Worm (Caenorhabditis elegans): Measurements from ENCODE around the gene M57.1.

The M57.1 gene

ce11 chrIV:3532167-3532566 is at the start of gene M57.1:
Gene M57.1 (plus strand): TSS chrIV:3532467.
- no peak for TF ChIP-seq ceh-27 (GFP tag; optimal IDR thresholded peaks at IDR 0.05)
- TF ChIP-seq B0336.3 (GFP tag; IDR thresholded peaks at IDR 0.05) = no peak
- TF ChIP-seq lsy-27 (tag; optimal IDR thresholded peaks at IDR 0.05; ENCODE audit: borderline replicate concordance, insufficient read depth) = no peak
- no peak for TF ChIP-seq pha-4 (tag; optimal IDR thresholded peaks at IDR 0.05)
- no peak for TF ChIP-seq nhr-80 (tag; optimal IDR thresholded peaks at IDR 0.05)
- no peak for TF ChIP-seq sptf-2 (GFP tag; optimal IDR thresholded peaks at IDR 0.05)
- TF ChIP-seq F39B2.1 (GFP tag; IDR thresholded peaks at IDR 0.05) = no peak
- no peak for TF ChIP-seq snpc-4 (GFP tag; optimal IDR thresholded peaks at IDR 0.05)
- no peak for TF ChIP-seq snpc-4 (tag; optimal IDR thresholded peaks at IDR 0.05)

- TF ChIP-seq nhr-27 (tag; optimal IDR thresholded peaks at IDR 0.05) = no peak
- TF ChIP-seq hlh-12 (tag; optimal IDR thresholded peaks at IDR 0.05) = no peak
- no peak for TF ChIP-seq bed-2 (GFP tag; IDR thresholded peaks at IDR 0.05)
- no peak for TF ChIP-seq cebp-1 (GFP tag; IDR thresholded peaks at IDR 0.05)
- no peak for TF ChIP-seq cebp-1 (tag; optimal IDR thresholded peaks at IDR 0.05)
- TF ChIP-seq dox-1 (GFP tag; IDR thresholded peaks at IDR 0.05) = no peak
- TF ChIP-seq mes-4 (tag; optimal IDR thresholded peaks at IDR 0.05) = no peak
- no peak for TF ChIP-seq madf-8 (GFP tag; conservative IDR thresholded peaks at IDR 0.05)
- TF ChIP-seq Y56A3A.18 (GFP tag; IDR thresholded peaks at IDR 0.05) = no peak
Measured at ce11 chrIV:3491477-3491876, 40.8 kb upstream of the M57.1 start, which contains the start of gene srz-78. Gene srz-78 (plus strand): TSS chrIV:3491777.

- TF ChIP-seq tbp1 (GFP tag; optimal IDR thresholded peaks at IDR 0.05) (no peak), zfh-2 (GFP tag; conservative IDR thresholded peaks at IDR 0.05) (no peak), snpc-3.4 (tag; optimal IDR thresholded peaks at IDR 0.05) (no peak), ceh-58 (GFP tag; IDR thresholded peaks at IDR 0.05) (no peak), cebp-2 (GFP tag; IDR thresholded peaks at IDR 0.05) (no peak), nfyb-1 (GFP tag; IDR thresholded peaks at IDR 0.05) (no peak), snpc-1.1 (tag; optimal IDR thresholded peaks at IDR 0.05; ENCODE audit: insufficient read depth) (no peak), ZK185.1 (tag; optimal IDR thresholded peaks at IDR 0.05; ENCODE audit: poor library complexity, severe bottlenecking) (no peak), hlh-26 (GFP tag; conservative IDR thresholded peaks at IDR 0.05) (no peak), ztf-6 (GFP tag; IDR thresholded peaks at IDR 0.05) (no peak), Y79H2A.3 (GFP tag; conservative IDR thresholded peaks at IDR 0.05) (no peak), tbx-9 (tag; optimal IDR thresholded peaks at IDR 0.05; ENCODE audit: borderline replicate concordance) (no peak), egrh-3 (GFP tag; IDR thresholded peaks at IDR 0.05) (no peak), pha-4 (tag; optimal IDR thresholded peaks at IDR 0.05) (no peak)
Measured at ce11 chrIV:3493310-3493709, 39.0 kb upstream of the M57.1 start, which contains the start of gene srz-79. Gene srz-79 (plus strand): TSS chrIV:3493610.

ce11 chrIV:3496358-3496757 is 35.9 kb upstream of the M57.1 start, which contains the start of gene C09G12.17:
Gene C09G12.17 (minus strand): TSS chrIV:3496458.
- TF ChIP-seq dox-1 (GFP tag; IDR thresholded peaks at IDR 0.05) = no peak
- TF ChIP-seq mcd-1 (GFP tag; IDR thresholded peaks at IDR 0.05) = no peak
- TF ChIP-seq lsl-1 (GFP tag; optimal IDR thresholded peaks at IDR 0.05) = no peak
- no peak for TF ChIP-seq tbp1 (GFP tag; optimal IDR thresholded peaks at IDR 0.05)
- no peak for TF ChIP-seq ceh-91 (GFP tag; IDR thresholded peaks at IDR 0.05)
- no peak for TF ChIP-seq Y95B8A.8 (GFP tag; IDR thresholded peaks at IDR 0.05)
- TF ChIP-seq aptf-3 (GFP tag; IDR thresholded peaks at IDR 0.05) = no peak
- no peak for TF ChIP-seq tbx-9 (tag; optimal IDR thresholded peaks at IDR 0.05; ENCODE audit: borderline replicate concordance)
- no peak for TF ChIP-seq C17E4.6 (GFP tag; IDR thresholded peaks at IDR 0.05)
- no peak for TF ChIP-seq mxl-1 (tag; optimal IDR thresholded peaks at IDR 0.05)
- no peak for TF ChIP-seq dpl-1 (GFP tag; optimal IDR thresholded peaks at IDR 0.05)
- no peak for TF ChIP-seq nfya-2 (GFP tag; IDR thresholded peaks at IDR 0.05)
- no peak for TF ChIP-seq Y56A3A.18 (GFP tag; IDR thresholded peaks at IDR 0.05)
- TF ChIP-seq B0019.2 (GFP tag; conservative IDR thresholded peaks at IDR 0.05) = no peak
- TF ChIP-seq D2030.7 (GFP tag; IDR thresholded peaks at IDR 0.05) = no peak
- no peak for TF ChIP-seq rec-8 (tag; optimal IDR thresholded peaks at IDR 0.05)
- no peak for TF ChIP-seq egl-44 (GFP tag; IDR thresholded peaks at IDR 0.05)
- TF ChIP-seq sea-2 (GFP tag; IDR thresholded peaks at IDR 0.05) = no peak
